Fruit fly (Drosophila melanogaster) whole organism: ENCODE measurements around the gene AOX2.

ENCODE experiments used
- CG8478 ChIP-seq: fragments of >200 bp; optimal IDR thresholded peaks from 2 replicates; lab custom pipeline; 2018; ENCODE audit warnings: inconsistent platforms
- Dll ChIP-seq: fragments of >200 bp; optimal IDR thresholded peaks from 2 replicates; lab custom pipeline; 2017
- pan ChIP-seq: fragments of >200 bp; optimal IDR thresholded peaks from 2 replicates; lab custom pipeline; 2017
- psq ChIP-seq: fragments of >200 bp; optimal IDR thresholded peaks from 2 replicates; lab custom pipeline; 2017
- usp ChIP-seq: fragments of >200 bp; optimal IDR thresholded peaks from 2 replicates; lab custom pipeline; 2017; ENCODE audit warnings: missing biosample characterization, missing genetic modification characterization, mixed read lengths

DNA sequence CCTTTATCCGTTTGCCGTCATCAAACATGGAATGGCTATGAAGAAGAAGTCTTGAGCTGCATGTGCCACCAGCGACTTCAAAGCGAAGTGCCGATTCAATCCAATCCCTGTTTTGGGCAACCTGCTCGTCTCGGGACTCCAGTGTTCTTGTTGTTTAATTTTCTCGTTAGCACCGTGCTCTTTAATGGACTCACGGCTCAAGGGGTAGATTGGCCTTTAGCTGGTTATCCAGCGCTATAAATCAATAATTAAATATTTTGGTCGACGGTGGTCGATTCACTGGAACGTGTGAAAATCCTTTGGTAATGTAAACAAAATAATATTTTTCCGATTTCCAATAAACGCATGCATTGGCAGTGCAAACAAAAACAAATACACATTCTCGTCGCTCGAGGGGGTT is 37.5 kb upstream of the AOX2 start:
- TF ChIP-seq CG8478: no peak
- no peak for TF ChIP-seq usp (GFP tag; lab: Kevin White, UChicago)
- no peak for TF ChIP-seq pan (lab: Kevin White, UChicago)
- TF ChIP-seq Dll (lab: Kevin White, UChicago): no peak
- no peak for TF ChIP-seq psq (lab: Kevin White, UChicago)
